Worm (Caenorhabditis elegans) whole organism, mixed stage, embryonic: ENCODE results near the gene ZK1251.3.
"Not testable (repeated sequence)": the region's sequence is repeated elsewhere in the genome, so short reads cannot be mapped to it uniquely, and the experiment has no call there.

Experiments used
- M03D4.4 ChIP-seq: sonication (generic microtip); optimal IDR thresholded peaks from 2 replicates; lab custom pipeline; 2017; ENCODE audit warnings: mild to moderate bottlenecking, missing genetic modification characterization, missing compliant biosample characterization
- bed-3 ChIP-seq: fragments of 200-800 bp; sonication (Bioruptor generic); optimal IDR thresholded peaks from 3 replicates; lab custom pipeline; 2018; ENCODE audit warnings: mild to moderate bottlenecking, missing genetic modification characterization, moderate library complexity, missing compliant biosample characterization
- blmp-1 ChIP-seq: fragments of 150-350 bp; optimal IDR thresholded peaks from 2 replicates; lab custom pipeline; 2014; ENCODE audit warnings: missing biosample characterization, missing genetic modification characterization
- ceh-39 ChIP-seq: fragments of 150-350 bp; optimal IDR thresholded peaks from 2 replicates; lab custom pipeline; 2014; ENCODE audit warnings: missing biosample characterization, missing genetic modification characterization
- ceh-43 ChIP-seq: fragments of 200-800 bp; sonication (Bioruptor generic); optimal IDR thresholded peaks from 2 replicates; lab custom pipeline; 2018; ENCODE audit warnings: mild to moderate bottlenecking, missing genetic modification characterization, moderate library complexity, missing compliant biosample characterization
- ceh-83 ChIP-seq: fragments of 200-800 bp; sonication (Bioruptor generic); optimal IDR thresholded peaks from 2 replicates; lab custom pipeline; 2018; ENCODE audit warnings: mild to moderate bottlenecking, missing genetic modification characterization, missing compliant biosample characterization
- cnd-1 ChIP-seq: fragments of 200-800 bp; sonication (Bioruptor generic); optimal IDR thresholded peaks from 2 replicates; lab custom pipeline; 2018; ENCODE audit warnings: mild to moderate bottlenecking, missing genetic modification characterization, missing compliant biosample characterization
- drap-1 ChIP-seq: fragments of 200-800 bp; sonication (Bioruptor generic); optimal IDR thresholded peaks from 3 replicates; lab custom pipeline; 2018; ENCODE audit warnings: mild to moderate bottlenecking, missing genetic modification characterization, missing compliant biosample characterization
- elt-1 ChIP-seq: sonication (generic microtip); optimal IDR thresholded peaks from 2 replicates; lab custom pipeline; 2017; ENCODE audit warnings: missing genetic modification characterization, mild to moderate bottlenecking, missing compliant biosample characterization, antibody characterized with exemption, moderate library complexity, borderline replicate concordance; ENCODE audit not compliant: insufficient read depth
- elt-3 ChIP-seq: fragments of 150-350 bp; optimal IDR thresholded peaks from 2 replicates; lab custom pipeline; 2014; ENCODE audit warnings: missing biosample characterization, missing genetic modification characterization
- flh-1 ChIP-seq: fragments of 200-800 bp; sonication (Bioruptor generic); optimal IDR thresholded peaks from 2 replicates; lab custom pipeline; 2018; ENCODE audit warnings: mild to moderate bottlenecking, missing genetic modification characterization, moderate library complexity, missing compliant biosample characterization
- ham-2 ChIP-seq: fragments of 200-800 bp; sonication (Bioruptor generic); optimal IDR thresholded peaks from 2 replicates; lab custom pipeline; 2018; ENCODE audit warnings: mild to moderate bottlenecking, missing genetic modification characterization, missing compliant biosample characterization
- hlh-1 ChIP-seq: fragments of 150-350 bp; optimal IDR thresholded peaks from 2 replicates; lab custom pipeline; 2014; ENCODE audit warnings: missing biosample characterization, missing genetic modification reagents, missing genetic modification characterization
- lin-13 ChIP-seq: fragments of 150-350 bp; optimal IDR thresholded peaks from 2 replicates; lab custom pipeline; 2014; ENCODE audit warnings: missing biosample characterization, missing genetic modification characterization
- lin-32 ChIP-seq: fragments of 200-800 bp; sonication (Bioruptor generic); optimal IDR thresholded peaks from 2 replicates; lab custom pipeline; 2018; ENCODE audit warnings: mild to moderate bottlenecking, missing genetic modification characterization, missing compliant biosample characterization
- lsy-2 ChIP-seq: fragments of 150-350 bp; optimal IDR thresholded peaks from 2 replicates; lab custom pipeline; 2014; ENCODE audit warnings: missing biosample characterization, missing genetic modification characterization
- mep-1 ChIP-seq: fragments of 150-350 bp; optimal IDR thresholded peaks from 2 replicates; lab custom pipeline; 2017; ENCODE audit warnings: missing biosample characterization, missing genetic modification reagents, missing genetic modification characterization, inconsistent platforms
- mls-2 ChIP-seq: sonication (generic microtip); optimal IDR thresholded peaks from 2 replicates; lab custom pipeline; 2016; ENCODE audit warnings: mild to moderate bottlenecking, missing genetic modification characterization, moderate library complexity, missing compliant biosample characterization
- nhr-2 ChIP-seq: fragments of 150-350 bp; optimal IDR thresholded peaks from 2 replicates; lab custom pipeline; 2014; ENCODE audit warnings: missing biosample characterization, missing genetic modification characterization
- nhr-237 ChIP-seq: fragments of 150-350 bp; optimal IDR thresholded peaks from 2 replicates; lab custom pipeline; 2014; ENCODE audit warnings: missing biosample characterization, missing genetic modification characterization
- nhr-28 ChIP-seq: fragments of 150-350 bp; optimal IDR thresholded peaks from 2 replicates; lab custom pipeline; 2014; ENCODE audit warnings: missing biosample characterization, missing genetic modification characterization
- pha-4 ChIP-seq: fragments of 150-350 bp; optimal IDR thresholded peaks from 2 replicates; lab custom pipeline; 2018; ENCODE audit warnings: missing biosample characterization, missing genetic modification reagents, missing genetic modification characterization
- sem-2 ChIP-seq: fragments of 200-800 bp; sonication (Bioruptor generic); optimal IDR thresholded peaks from 2 replicates; lab custom pipeline; 2018; ENCODE audit warnings: mild to moderate bottlenecking, missing genetic modification characterization, missing compliant biosample characterization
- sptf-1 ChIP-seq: sonication (generic microtip); optimal IDR thresholded peaks from 2 replicates; lab custom pipeline; 2017; ENCODE audit warnings: mild to moderate bottlenecking, missing genetic modification characterization, moderate library complexity, missing compliant biosample characterization
- tbx-8 ChIP-seq: fragments of 200-800 bp; sonication (Bioruptor generic); optimal IDR thresholded peaks from 2 replicates; lab custom pipeline; 2018; ENCODE audit warnings: mild to moderate bottlenecking, missing genetic modification characterization, moderate library complexity, missing compliant biosample characterization
- unc-120 ChIP-seq: sonication (generic microtip); optimal IDR thresholded peaks from 2 replicates; lab custom pipeline; 2017; ENCODE audit warnings: missing genetic modification characterization, missing compliant biosample characterization; ENCODE audit not compliant: poor library complexity, severe bottlenecking
- unc-39 ChIP-seq: fragments of 150-350 bp; optimal IDR thresholded peaks from 2 replicates; lab custom pipeline; 2014; ENCODE audit warnings: missing biosample characterization, missing genetic modification characterization
- unc-62 ChIP-seq: fragments of 150-350 bp; optimal IDR thresholded peaks from 2 replicates; lab custom pipeline; 2014; ENCODE audit warnings: missing biosample characterization, missing genetic modification reagents, missing genetic modification characterization
- zip-8 ChIP-seq: fragments of 150-350 bp; optimal IDR thresholded peaks from 2 replicates; lab custom pipeline; 2014; ENCODE audit warnings: missing biosample characterization, missing genetic modification characterization
- ztf-11 ChIP-seq: fragments of 150-350 bp; optimal IDR thresholded peaks from 2 replicates; lab custom pipeline; 2014; ENCODE audit warnings: missing biosample characterization, missing genetic modification characterization

The ZK1251.3 gene

DNA sequence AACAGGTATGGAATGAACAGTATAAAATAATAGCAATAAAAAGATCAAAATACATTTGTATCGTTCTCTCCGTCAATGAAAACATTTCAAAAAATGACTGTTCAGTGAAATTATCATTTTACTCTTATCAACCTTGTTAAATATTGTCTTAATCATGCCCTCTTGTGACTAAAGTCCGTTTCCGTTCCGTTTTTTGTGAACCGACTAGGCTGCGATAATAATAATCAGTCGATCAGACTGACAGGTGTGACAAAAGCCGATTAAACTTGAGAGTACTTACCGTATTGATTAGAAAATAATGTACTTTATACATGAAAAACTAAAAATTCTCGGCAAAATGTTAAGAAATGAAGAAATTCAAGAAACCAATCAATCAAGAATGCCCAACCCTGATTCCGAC lies 944 bp upstream of the ZK1251.3 start, which contains the start of gene ins-7:
TSS of gene ins-7 (minus strand) at position 332 of the 400 bp plus-strand sequence.
- no peak for TF ChIP-seq drap-1 (GFP tag; lab: Kevin White, UChicago)
- TF ChIP-seq tbx-8, result no peak
- no peak for TF ChIP-seq ham-2 (GFP tag; lab: Kevin White, UChicago)
- no peak for TF ChIP-seq nhr-28 (tag; lab: Kevin White, UChicago)
- TF ChIP-seq sem-2, result no peak
- no peak for TF ChIP-seq flh-1 (GFP tag; lab: Kevin White, UChicago)
- TF ChIP-seq bed-3 (GFP tag; lab: Kevin White, UChicago), result no peak
- no peak for TF ChIP-seq unc-120 (tag; lab: Kevin White, UChicago)
- TF ChIP-seq ceh-39 (tag; lab: Kevin White, UChicago), result no peak
- no peak for TF ChIP-seq cnd-1 (tag; lab: Kevin White, UChicago)
- TF ChIP-seq ztf-11 (tag; lab: Kevin White, UChicago), result no peak
- no peak for TF ChIP-seq hlh-1 (tag; lab: Kevin White, UChicago)
- no peak for TF ChIP-seq ceh-43
- TF ChIP-seq mep-1 (tag; lab: Kevin White, UChicago), result no peak
- no peak for TF ChIP-seq nhr-237
- no peak for TF ChIP-seq zip-8 (tag; lab: Kevin White, UChicago)
- TF ChIP-seq lsy-2 (tag; lab: Kevin White, UChicago), result no peak

DNA sequence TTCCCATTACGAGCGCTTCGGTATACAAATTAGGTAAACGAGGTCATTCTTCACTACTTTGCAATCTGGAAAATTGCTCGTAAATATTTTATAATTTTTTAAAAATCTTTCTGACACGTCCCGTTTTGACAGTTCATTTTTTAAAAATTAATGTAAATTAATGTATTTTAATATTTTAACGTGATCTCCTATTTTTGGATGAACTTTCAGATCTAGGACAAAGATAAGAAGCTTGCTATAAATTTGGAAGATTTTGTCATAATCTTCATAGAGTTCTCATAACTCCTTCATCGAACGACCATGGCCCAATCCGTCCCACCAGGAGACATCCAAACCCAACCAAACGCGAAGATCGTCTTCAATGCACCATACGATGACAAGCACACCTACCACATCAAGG lies 5.3 kb downstream of the ZK1251.3 start, which contains the start of gene msp-76:
TSS of gene msp-76 (plus strand) at position 301 of the 400 bp plus-strand sequence.
- not testable (repeated sequence) for TF ChIP-seq blmp-1, M03D4.4, nhr-28 (tag; lab: Kevin White, UChicago)

DNA sequence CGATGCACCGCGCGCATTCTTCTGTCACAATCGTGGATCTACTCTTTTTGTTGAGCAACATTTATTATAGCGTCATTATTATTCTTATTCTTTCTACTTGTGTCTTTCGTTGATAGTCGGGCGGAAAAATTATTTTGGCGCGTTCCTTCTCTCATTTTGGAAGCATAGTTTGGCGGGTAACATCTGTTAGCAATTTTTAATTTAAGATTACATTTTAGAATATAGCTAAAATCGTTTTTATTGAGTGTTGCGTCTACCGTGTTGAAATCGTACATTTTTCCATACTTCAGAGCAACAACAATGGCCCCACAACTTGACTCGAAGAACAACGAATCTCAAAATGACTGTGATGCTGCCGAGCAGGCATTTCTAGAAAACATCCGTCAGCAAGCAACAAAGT lies 7.2 kb downstream of the ZK1251.3 start, which contains the start of gene sdz-36:
TSS of gene sdz-36 (plus strand) at position 301 of the 400 bp plus-strand sequence.
- TF ChIP-seq pha-4 (tag; lab: Kevin White, UChicago) (no peak), cnd-1 (tag; lab: Kevin White, UChicago) (no peak), mls-2 (no peak), ceh-43 (no peak), ceh-83 (GFP tag; lab: Kevin White, UChicago) (no peak), sem-2 (no peak), mep-1 (tag; lab: Kevin White, UChicago) (no peak), nhr-2 (tag; lab: Kevin White, UChicago) (no peak), flh-1 (GFP tag; lab: Kevin White, UChicago) (no peak), bed-3 (GFP tag; lab: Kevin White, UChicago) (no peak)
- TF ChIP-seq, all 35 proteins: peak for 0

DNA sequence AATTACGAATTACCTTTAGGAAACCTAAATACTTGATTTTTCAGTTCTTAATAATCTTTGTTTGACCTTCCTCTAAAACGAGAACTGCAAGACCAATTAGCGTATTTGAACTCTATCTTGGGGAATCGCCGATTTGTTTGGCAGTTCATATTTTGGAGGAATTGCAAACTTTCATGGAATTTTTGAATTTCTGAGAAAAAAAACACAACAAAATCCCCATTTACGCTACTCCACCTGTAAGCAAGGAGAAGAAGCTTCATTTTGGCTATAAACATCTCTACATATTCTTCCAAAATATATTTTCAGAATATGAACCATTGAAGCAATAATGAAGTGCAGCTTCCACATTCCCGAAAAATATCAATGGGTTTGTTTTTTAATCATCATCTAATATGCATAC lies 9.4 kb downstream of the ZK1251.3 start, which contains the start of gene twk-9:
TSS of gene twk-9 (plus strand) at position 301 of the 400 bp plus-strand sequence.
- TF ChIP-seq elt-1 (tag; lab: Kevin White, UChicago) (no peak), pha-4 (tag; lab: Kevin White, UChicago) (no peak), lin-32 (GFP tag; lab: Kevin White, UChicago) (no peak), sptf-1 (tag; lab: Kevin White, UChicago) (no peak), unc-62 (GFP tag; lab: Kevin White, UChicago) (no peak), unc-39 (tag; lab: Kevin White, UChicago) (no peak), hlh-1 (tag; lab: Kevin White, UChicago) (no peak), ztf-11 (tag; lab: Kevin White, UChicago) (no peak), elt-3 (tag; lab: Kevin White, UChicago) (no peak)

DNA sequence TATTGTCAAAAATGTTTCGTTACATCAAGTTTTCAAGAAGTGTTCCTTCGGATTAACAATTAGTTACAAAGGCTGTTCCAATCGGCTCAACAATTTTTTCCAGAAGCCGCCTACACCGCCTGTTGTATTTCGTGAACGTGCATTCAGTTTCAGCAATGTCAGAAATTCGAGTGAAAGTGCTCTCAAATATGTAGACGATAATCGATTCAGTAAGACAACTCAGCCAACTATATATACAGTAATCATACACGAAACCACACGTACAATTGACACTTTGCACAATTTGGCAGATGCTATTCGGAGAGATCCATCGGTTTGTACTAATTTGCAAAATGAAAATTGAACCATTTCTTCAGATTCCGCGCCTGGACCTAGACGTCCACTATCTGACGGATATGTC lies 13.1 kb downstream of the ZK1251.3 start:
- no peak for TF ChIP-seq flh-1 (GFP tag; lab: Kevin White, UChicago)
- TF ChIP-seq drap-1 (GFP tag; lab: Kevin White, UChicago), result no peak
- TF ChIP-seq nhr-2 (tag; lab: Kevin White, UChicago), result no peak
- TF ChIP-seq ceh-39 (tag; lab: Kevin White, UChicago), result no peak
- no peak for TF ChIP-seq unc-39 (tag; lab: Kevin White, UChicago)
- TF ChIP-seq hlh-1 (tag; lab: Kevin White, UChicago), result no peak
- TF ChIP-seq lsy-2 (tag; lab: Kevin White, UChicago), result no peak
- TF ChIP-seq unc-62 (GFP tag; lab: Kevin White, UChicago), result no peak
- no peak for TF ChIP-seq ceh-83 (GFP tag; lab: Kevin White, UChicago)
- TF ChIP-seq lin-13 (tag; lab: Kevin White, UChicago), result no peak
- no peak for TF ChIP-seq elt-1 (tag; lab: Kevin White, UChicago)
